Worm (Caenorhabditis elegans) whole organism, midembryonic: ENCODE measurements around the gene K08D9.2.

Experiments used
- flt-1 ChIP-seq: fragments of 200-800 bp; sonication (Bioruptor generic); IDR thresholded peaks from 2 replicates; pipeline ENCODE4 v1.3.6; 2022; ENCODE audit warnings: missing genetic modification characterization, missing compliant biosample characterization
- ref-1 ChIP-seq: fragments of 200-800 bp; sonication (Bioruptor generic); conservative IDR thresholded peaks from 2 replicates; pipeline ENCODE4 v1.3.6; 2022; ENCODE audit warnings: missing genetic modification reagents, missing genetic modification characterization, missing compliant biosample characterization

- TF ChIP-seq ref-1 (GFP tag; lab: Robert Waterston, UW) (no peak), flt-1 (GFP tag; lab: Robert Waterston, UW) (no peak)
Observed at ce11 chrV:3266189-3266588, 38.7 kb downstream of the K08D9.2 start, which contains the start of gene T28A11.17.
